Worm (Caenorhabditis elegans): ENCODE data around the gene sri-18.

The sri-18 gene

DNA sequence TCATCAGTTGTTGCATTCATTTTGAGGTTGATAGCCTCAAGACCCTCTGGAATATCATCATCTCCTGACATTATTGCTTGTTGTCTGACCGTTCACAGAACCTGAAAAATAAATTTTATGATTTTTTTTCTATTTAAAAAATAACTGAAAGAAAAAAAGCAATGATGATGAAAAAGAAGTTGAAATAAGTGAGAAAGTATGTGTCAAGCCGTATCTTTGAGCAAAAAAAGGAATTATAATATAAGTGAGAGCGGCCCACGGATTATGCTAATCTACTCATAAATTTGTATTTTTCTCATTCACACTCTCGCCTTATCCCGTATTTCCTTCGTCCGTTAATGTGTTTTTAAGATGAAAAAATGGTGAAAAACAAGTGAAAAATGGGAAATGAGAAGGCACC is 9.9 kb upstream of the sri-18 start, which contains the start of gene ric-4:
Gene ric-4 (minus strand): TSS at position 101 of the 400 bp plus-strand sequence.
- TF ChIP-seq ZK546.5 (tag; optimal IDR thresholded peaks at IDR 0.05) = no peak
- TF ChIP-seq ztf-4 (tag; optimal IDR thresholded peaks at IDR 0.05) = no peak
- no peak for TF ChIP-seq nhr-25 (tag; optimal IDR thresholded peaks at IDR 0.05)
- TF ChIP-seq ama-1 (optimal IDR thresholded peaks at IDR 0.05) = no peak
- TF ChIP-seq zag-1 (tag; optimal IDR thresholded peaks at IDR 0.05) = no peak
- TF ChIP-seq nhr-76 (tag; optimal IDR thresholded peaks at IDR 0.05) = no peak
- TF ChIP-seq lsy-12 (tag; optimal IDR thresholded peaks at IDR 0.05) = no peak
- no peak for TF ChIP-seq nhr-11 (tag; optimal IDR thresholded peaks at IDR 0.05)
- TF ChIP-seq nhr-67 (tag; optimal IDR thresholded peaks at IDR 0.05) = no peak
- no peak for TF ChIP-seq lin-39 (tag; optimal IDR thresholded peaks at IDR 0.05)
- TF ChIP-seq nfya-1 (tag; optimal IDR thresholded peaks at IDR 0.05; ENCODE audit: insufficient read depth) = no peak
- no peak for TF ChIP-seq elt-3 (tag; optimal IDR thresholded peaks at IDR 0.05)

DNA sequence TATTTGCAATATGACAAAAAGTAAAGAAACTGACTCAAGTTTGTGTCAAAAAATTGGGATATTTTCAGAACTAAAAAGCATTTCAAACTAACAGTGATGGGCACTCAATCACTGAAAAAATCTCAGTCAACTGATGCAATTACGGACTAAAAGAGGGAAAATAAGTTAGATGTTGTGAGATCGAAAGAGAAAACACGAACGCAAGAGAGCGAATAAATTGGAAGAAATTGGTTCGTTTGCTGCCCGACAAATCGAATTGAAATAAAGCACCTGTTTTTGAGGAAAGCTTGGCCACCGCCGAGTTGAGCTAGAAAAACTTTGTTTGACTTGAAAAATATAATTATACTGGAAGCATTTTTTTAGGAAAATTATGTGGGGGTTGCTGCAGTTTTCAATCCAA is 5.7 kb upstream of the sri-18 start:
- TF ChIP-seq aly-2 (tag; optimal IDR thresholded peaks at IDR 0.05) (no peak), daf-12 (tag; optimal IDR thresholded peaks at IDR 0.05) (no peak), nhr-43 (tag; optimal IDR thresholded peaks at IDR 0.05; ENCODE audit: poor library complexity, severe bottlenecking) (no peak), ceh-16 (tag; optimal IDR thresholded peaks at IDR 0.05) (no peak), nhr-25 (tag; optimal IDR thresholded peaks at IDR 0.05) (no peak), pha-4 (tag; optimal IDR thresholded peaks at IDR 0.05) (no peak), mdl-1 (tag; optimal IDR thresholded peaks at IDR 0.05) (no peak), elt-2 (tag; optimal IDR thresholded peaks at IDR 0.05) (no peak), pqm-1 (tag; optimal IDR thresholded peaks at IDR 0.05) (no peak)

DNA sequence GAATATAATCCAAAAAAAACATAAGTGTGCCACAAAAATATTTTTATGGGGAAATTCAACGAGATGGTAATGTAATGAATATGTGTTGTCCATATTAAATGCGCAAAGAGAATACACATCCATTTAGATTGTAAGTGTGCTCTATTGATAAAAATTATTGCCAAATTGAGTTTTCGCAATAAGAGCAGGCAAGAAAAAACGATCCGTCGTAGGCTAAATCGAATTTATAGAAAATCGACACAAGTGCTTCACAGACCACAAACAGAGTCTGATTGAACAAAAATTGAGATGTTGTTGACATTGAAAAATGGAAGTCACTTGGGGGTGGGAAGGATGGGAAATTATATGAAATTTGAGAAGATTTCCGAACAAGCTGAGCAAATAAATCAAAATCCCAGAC is 4.7 kb upstream of the sri-18 start:
- TF ChIP-seq pqm-1 (tag; optimal IDR thresholded peaks at IDR 0.05) (no peak), egl-27 (tag; optimal IDR thresholded peaks at IDR 0.05) (no peak), elt-3 (tag; optimal IDR thresholded peaks at IDR 0.05) (no peak), nhr-23 (tag; optimal IDR thresholded peaks at IDR 0.05) (no peak), pha-4 (tag; optimal IDR thresholded peaks at IDR 0.05) (peak; percentile 58), zag-1 (tag; optimal IDR thresholded peaks at IDR 0.05) (no peak)

DNA sequence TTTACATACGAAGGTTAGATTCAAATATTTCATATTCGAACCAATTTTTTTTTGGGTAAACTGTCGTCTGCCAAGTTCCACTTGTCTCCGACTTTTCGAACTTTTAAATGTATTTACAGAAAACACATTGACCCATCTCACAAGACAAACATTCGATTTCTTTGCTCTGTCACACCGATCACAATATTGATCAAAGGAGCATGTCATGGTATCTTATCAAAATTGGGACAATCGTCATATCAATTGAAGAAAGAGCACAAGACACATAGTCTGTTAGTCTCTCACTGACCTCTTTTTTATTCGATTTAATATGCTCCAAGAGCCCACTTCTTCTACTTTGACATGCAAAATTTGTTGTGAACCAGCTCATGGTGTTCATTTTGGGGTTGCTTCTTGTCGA is 4.3 kb downstream of the sri-18 start, which contains the start of gene nhr-232:
Gene nhr-232 (plus strand): TSS at position 121 of the 400 bp plus-strand sequence.
- TF ChIP-seq elt-2 (tag; optimal IDR thresholded peaks at IDR 0.05) (peak; percentile 81), lin-39 (tag; optimal IDR thresholded peaks at IDR 0.05) (no peak), nhr-11 (tag; optimal IDR thresholded peaks at IDR 0.05) (no peak), mdl-1 (tag; optimal IDR thresholded peaks at IDR 0.05) (no peak), nhr-237 (tag; optimal IDR thresholded peaks at IDR 0.05) (no peak), ceh-82 (tag; optimal IDR thresholded peaks at IDR 0.05) (no peak), ceh-28 (tag; optimal IDR thresholded peaks at IDR 0.05) (no peak), nhr-23 (tag; optimal IDR thresholded peaks at IDR 0.05) (no peak), R02D3.7 (tag; optimal IDR thresholded peaks at IDR 0.05) (no peak), daf-12 (tag; optimal IDR thresholded peaks at IDR 0.05) (no peak), fos-1 (tag; optimal IDR thresholded peaks at IDR 0.05) (no peak), zag-1 (tag; optimal IDR thresholded peaks at IDR 0.05) (no peak), sea-2 (GFP tag; optimal IDR thresholded peaks at IDR 0.05) (no peak), skn-1 (tag; optimal IDR thresholded peaks at IDR 0.05) (no peak), ceh-16 (tag; optimal IDR thresholded peaks at IDR 0.05) (no peak), snpc-4 (tag; optimal IDR thresholded peaks at IDR 0.05) (no peak), pqm-1 (tag; optimal IDR thresholded peaks at IDR 0.05) (peak; percentile 84), jun-1 (tag; optimal IDR thresholded peaks at IDR 0.05) (peak; percentile 27), nhr-77 (tag; optimal IDR thresholded peaks at IDR 0.05) (no peak), fkh-2 (tag; optimal IDR thresholded peaks at IDR 0.05) (no peak), ztf-4 (tag; optimal IDR thresholded peaks at IDR 0.05) (no peak), lsy-12 (tag; optimal IDR thresholded peaks at IDR 0.05) (no peak), pha-4 (tag; optimal IDR thresholded peaks at IDR 0.05) (peak; percentile 70), ceh-9 (tag; optimal IDR thresholded peaks at IDR 0.05) (no peak), nhr-12 (tag; optimal IDR thresholded peaks at IDR 0.05) (no peak), lin-15B (tag; optimal IDR thresholded peaks at IDR 0.05) (no peak)

Measured in whole organism, L3 larva.